Worm (Caenorhabditis elegans) whole organism, L2 larva: ENCODE results near the gene sdn-1.

Experiments used
- C34F6.9 ChIP-seq: fragments of 150-350 bp; optimal IDR thresholded peaks from 2 replicates; lab custom pipeline; 2014; ENCODE audit warnings: missing biosample characterization, missing genetic modification characterization
- F13H6.1 ChIP-seq: sonication (generic microtip); optimal IDR thresholded peaks from 2 replicates; lab custom pipeline; 2016; ENCODE audit warnings: missing genetic modification characterization, missing compliant biosample characterization
- R02D3.7 ChIP-seq: fragments of 150-350 bp; optimal IDR thresholded peaks from 2 replicates; lab custom pipeline; 2014; ENCODE audit warnings: missing biosample characterization, missing genetic modification characterization
- Y55F3AM.14 ChIP-seq: fragments of 200-800 bp; sonication (Bioruptor generic); optimal IDR thresholded peaks from 2 replicates; lab custom pipeline; 2018; ENCODE audit warnings: mild to moderate bottlenecking, missing genetic modification characterization, missing compliant biosample characterization
- ZK546.5 ChIP-seq: sonication (generic microtip); optimal IDR thresholded peaks from 2 replicates; lab custom pipeline; 2017; ENCODE audit warnings: missing biosample characterization, missing genetic modification characterization
- aly-2 ChIP-seq: fragments of 150-350 bp; optimal IDR thresholded peaks from 2 replicates; lab custom pipeline; 2014; ENCODE audit warnings: missing biosample characterization, missing genetic modification characterization
- ama-1 ChIP-seq: fragments of 150-350 bp; optimal IDR thresholded peaks from 2 replicates; lab custom pipeline; 2018; ENCODE audit warnings: inconsistent platforms
- blmp-1 ChIP-seq: sonication (generic microtip); optimal IDR thresholded peaks from 2 replicates; lab custom pipeline; 2017; ENCODE audit warnings: missing genetic modification characterization, mild to moderate bottlenecking, missing compliant biosample characterization, antibody characterized with exemption, moderate library complexity; ENCODE audit not compliant: insufficient read depth
- ceh-16 ChIP-seq: fragments of 150-350 bp; optimal IDR thresholded peaks from 2 replicates; lab custom pipeline; 2014; ENCODE audit warnings: missing biosample characterization, missing genetic modification characterization
- ceh-82 ChIP-seq: fragments of 150-350 bp; optimal IDR thresholded peaks from 2 replicates; lab custom pipeline; 2014; ENCODE audit warnings: missing biosample characterization, missing genetic modification characterization
- crh-2 ChIP-seq: sonication (generic microtip); optimal IDR thresholded peaks from 2 replicates; lab custom pipeline; 2017; ENCODE audit warnings: missing biosample characterization, missing genetic modification characterization
- dmd-4 ChIP-seq: sonication (generic microtip); optimal IDR thresholded peaks from 2 replicates; lab custom pipeline; 2017; ENCODE audit warnings: missing biosample characterization, missing genetic modification characterization
- egl-27 ChIP-seq: sonication (generic microtip); optimal IDR thresholded peaks from 3 replicates; lab custom pipeline; 2017; ENCODE audit warnings: missing biosample characterization, missing genetic modification reagents, missing genetic modification characterization
- elt-3 ChIP-seq: sonication (generic microtip); optimal IDR thresholded peaks from 2 replicates; lab custom pipeline; 2017; ENCODE audit warnings: missing biosample characterization, missing genetic modification characterization
- fos-1 ChIP-seq: fragments of 150-350 bp; optimal IDR thresholded peaks from 2 replicates; lab custom pipeline; 2014; ENCODE audit warnings: missing biosample characterization, missing genetic modification characterization
- gmeb-1 ChIP-seq: fragments of 150-350 bp; optimal IDR thresholded peaks from 2 replicates; lab custom pipeline; 2014; ENCODE audit warnings: missing biosample characterization, missing genetic modification characterization
- lin-11 ChIP-seq: fragments of 150-350 bp; sonication (generic microtip); optimal IDR thresholded peaks from 2 replicates; lab custom pipeline; 2014; ENCODE audit warnings: missing biosample characterization, missing genetic modification characterization, inconsistent platforms, mixed read lengths
- lin-13 ChIP-seq: fragments of 150-350 bp; optimal IDR thresholded peaks from 2 replicates; lab custom pipeline; 2014; ENCODE audit warnings: missing biosample characterization, missing genetic modification reagents, missing genetic modification characterization
- lin-39 ChIP-seq: fragments of 150-350 bp; optimal IDR thresholded peaks from 2 replicates; lab custom pipeline; 2014; ENCODE audit warnings: missing biosample characterization, missing genetic modification reagents, missing genetic modification characterization
- lsy-2 ChIP-seq, 2 experiments: fragments of 150-350 bp in 1 of 2; sonication (generic microtip) in 1 of 2; optimal IDR thresholded peaks; 2 replicates each; lab custom pipeline; 2014 to 2017; ENCODE audit warnings: missing biosample characterization in 2 of 2, missing genetic modification characterization in 2 of 2
- mab-5 ChIP-seq: fragments of 150-350 bp; optimal IDR thresholded peaks from 2 replicates; lab custom pipeline; 2014; ENCODE audit warnings: missing biosample characterization, missing genetic modification characterization
- mdl-1 ChIP-seq, 2 experiments: fragments of 150-350 bp in 1 of 2; sonication (generic microtip) in 1 of 2; optimal IDR thresholded peaks; 2 replicates each; lab custom pipeline; 2017; ENCODE audit warnings: missing biosample characterization in 2 of 2, missing genetic modification characterization in 2 of 2
- nhr-10 ChIP-seq: sonication (generic microtip); optimal IDR thresholded peaks from 2 replicates; lab custom pipeline; 2017; ENCODE audit warnings: missing biosample characterization, missing genetic modification characterization
- nhr-11 ChIP-seq: fragments of 150-350 bp; optimal IDR thresholded peaks from 2 replicates; lab custom pipeline; 2014; ENCODE audit warnings: missing biosample characterization, missing genetic modification characterization
- nhr-12 ChIP-seq: fragments of 150-350 bp; optimal IDR thresholded peaks from 2 replicates; lab custom pipeline; 2014; ENCODE audit warnings: missing biosample characterization, missing genetic modification characterization
- nhr-129 ChIP-seq: fragments of 150-350 bp; optimal IDR thresholded peaks from 2 replicates; lab custom pipeline; 2014; ENCODE audit warnings: missing biosample characterization, missing genetic modification characterization
- nhr-21 ChIP-seq: fragments of 150-350 bp; optimal IDR thresholded peaks from 2 replicates; lab custom pipeline; 2014; ENCODE audit warnings: missing biosample characterization, missing genetic modification characterization
- nhr-23 ChIP-seq: fragments of 150-350 bp; optimal IDR thresholded peaks from 2 replicates; lab custom pipeline; 2014; ENCODE audit warnings: missing biosample characterization, missing genetic modification reagents, missing genetic modification characterization
- nhr-237 ChIP-seq: fragments of 150-350 bp; optimal IDR thresholded peaks from 2 replicates; lab custom pipeline; 2014; ENCODE audit warnings: missing biosample characterization, missing genetic modification characterization
- nhr-25 ChIP-seq: fragments of 150-350 bp; sonication (generic microtip); optimal IDR thresholded peaks from 3 replicates; lab custom pipeline; 2014; ENCODE audit warnings: missing biosample characterization, missing genetic modification characterization
- nhr-6 ChIP-seq: fragments of 150-350 bp; optimal IDR thresholded peaks from 2 replicates; lab custom pipeline; 2014; ENCODE audit warnings: missing biosample characterization, missing genetic modification characterization
- nhr-77 ChIP-seq: fragments of 150-350 bp; optimal IDR thresholded peaks from 2 replicates; lab custom pipeline; 2014; ENCODE audit warnings: missing biosample characterization, missing genetic modification characterization
- peb-1 ChIP-seq: fragments of 150-350 bp; optimal IDR thresholded peaks from 2 replicates; lab custom pipeline; 2014; ENCODE audit warnings: missing biosample characterization, missing genetic modification characterization
- sem-4 ChIP-seq: fragments of 150-350 bp; optimal IDR thresholded peaks from 2 replicates; lab custom pipeline; 2014; ENCODE audit warnings: missing biosample characterization, missing genetic modification reagents, missing genetic modification characterization
- sma-3 ChIP-seq: sonication (generic microtip); optimal IDR thresholded peaks from 2 replicates; lab custom pipeline; 2016; ENCODE audit warnings: missing genetic modification reagents, missing genetic modification characterization, missing compliant biosample characterization
- sma-9 ChIP-seq, 2 experiments: fragments of 150-350 bp in 1 of 2; sonication (generic microtip) in 1 of 2; optimal IDR thresholded peaks; 2 replicates each; lab custom pipeline; 2014 to 2016; ENCODE audit warnings: missing genetic modification characterization in 2 of 2, mild to moderate bottlenecking in 1 of 2, missing biosample characterization in 1 of 2, missing compliant biosample characterization in 1 of 2, missing genetic modification reagents in 1 of 2, moderate library complexity in 1 of 2
- snpc-4 ChIP-seq: fragments of 150-350 bp; optimal IDR thresholded peaks from 2 replicates; lab custom pipeline; 2014; ENCODE audit warnings: missing biosample characterization, missing genetic modification characterization
- unc-55 ChIP-seq: fragments of 150-350 bp; sonication (generic microtip); optimal IDR thresholded peaks from 3 replicates; lab custom pipeline; 2014; ENCODE audit warnings: missing biosample characterization, missing genetic modification reagents, missing genetic modification characterization
- zag-1 ChIP-seq: fragments of 150-350 bp; optimal IDR thresholded peaks from 2 replicates; lab custom pipeline; 2014; ENCODE audit warnings: missing biosample characterization, missing genetic modification characterization
- ztf-1 ChIP-seq: fragments of 200-800 bp; sonication (Bioruptor generic); conservative IDR thresholded peaks from 2 replicates; pipeline ENCODE4 v1.3.6; 2022; ENCODE audit warnings: missing genetic modification characterization, missing compliant biosample characterization
- ztf-11 ChIP-seq: sonication (generic microtip); optimal IDR thresholded peaks from 2 replicates; lab custom pipeline; 2017; ENCODE audit warnings: missing biosample characterization, missing genetic modification characterization

The sdn-1 gene

DNA sequence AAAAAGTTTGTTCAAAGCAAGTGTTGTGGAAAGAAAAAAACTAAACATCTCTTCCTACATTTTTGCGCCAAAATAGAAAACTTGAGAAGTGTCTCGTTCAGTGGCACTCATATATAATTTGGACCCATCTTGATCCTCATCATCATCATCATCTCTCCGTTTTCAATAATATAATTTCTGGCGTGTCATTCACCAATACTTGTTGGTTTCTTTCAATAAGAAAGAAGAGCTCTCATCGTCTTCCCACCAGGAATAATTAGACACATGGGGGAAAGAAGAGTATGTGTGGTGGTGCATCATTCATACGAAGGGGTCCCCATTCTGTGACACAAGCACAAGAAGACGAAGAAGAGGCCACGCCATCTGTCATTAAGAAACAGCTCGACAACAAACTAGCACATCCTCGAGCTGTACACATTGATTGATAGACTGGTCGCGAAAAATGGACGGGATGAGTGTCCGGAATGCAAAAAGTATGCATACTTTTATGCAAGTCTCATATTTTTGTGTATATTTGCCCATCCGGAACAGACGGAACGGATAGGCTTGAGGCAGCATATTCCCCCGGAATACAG is 1.8 kb downstream of the sdn-1 start:
- TF ChIP-seq lin-13 (GFP tag; lab: Kevin White, UChicago) = no peak
- TF ChIP-seq nhr-21 = peak; percentile 0

DNA sequence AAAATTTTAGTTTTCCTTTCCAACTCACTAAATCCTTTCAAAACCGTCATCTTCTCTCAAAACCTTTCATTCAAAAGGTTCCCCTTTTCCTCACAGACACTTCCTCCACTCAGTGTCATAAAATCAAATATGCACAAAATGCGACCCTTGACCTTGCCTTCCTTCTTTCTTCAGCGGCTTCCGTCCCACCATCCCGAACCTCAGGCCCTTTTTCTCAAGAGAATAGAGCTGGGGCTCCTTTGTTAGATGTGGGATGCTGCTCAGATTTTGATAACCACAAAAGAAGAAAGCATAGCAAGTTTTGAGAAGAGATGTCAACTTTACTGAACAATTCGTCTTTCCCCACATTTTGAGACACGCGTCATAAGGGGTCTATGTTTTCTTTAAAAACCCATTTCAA is 2.4 kb downstream of the sdn-1 start:
- TF ChIP-seq gmeb-1 = no peak
- peak in 1 of 2 experiments; percentile 13 for TF ChIP-seq lsy-2 (tag; optimal IDR thresholded peaks at IDR 0.05; lab: Kevin White, UChicago)
- TF ChIP-seq, all 48 proteins: peak for 1

DNA sequence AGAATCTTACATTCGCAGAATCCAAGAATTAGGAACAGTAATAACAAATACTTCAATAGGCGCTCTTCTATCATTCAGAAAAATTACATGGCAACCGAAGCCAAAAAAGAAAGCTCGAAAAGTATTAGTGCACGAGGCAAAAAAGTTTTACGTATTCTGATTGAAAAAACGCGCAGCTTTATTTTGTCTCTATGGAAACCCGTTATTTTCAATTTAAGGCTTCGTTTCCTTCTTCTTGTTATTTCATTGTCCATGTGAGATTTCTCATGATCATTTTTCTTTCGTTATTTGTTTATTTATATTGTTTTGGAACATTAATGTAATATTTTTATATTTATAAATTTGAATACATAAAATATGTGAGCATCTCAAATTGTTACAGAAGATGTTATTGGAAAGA is 3.7 kb downstream of the sdn-1 start, which contains the start of gene F57C7.4:
F57C7.4 (minus strand) TSS at position 101 of the 400 bp plus-strand sequence.
- no peak for TF ChIP-seq ama-1 (lab: Kevin White, UChicago)
- no peak for TF ChIP-seq ztf-11 (tag; lab: Kevin White, UChicago)
- no peak for TF ChIP-seq lin-13 (GFP tag; lab: Kevin White, UChicago)
- no peak for TF ChIP-seq zag-1 (tag; lab: Kevin White, UChicago)
- no peak for TF ChIP-seq fos-1 (tag; lab: Kevin White, UChicago)
- TF ChIP-seq nhr-77 (tag; lab: Kevin White, UChicago) = no peak

DNA sequence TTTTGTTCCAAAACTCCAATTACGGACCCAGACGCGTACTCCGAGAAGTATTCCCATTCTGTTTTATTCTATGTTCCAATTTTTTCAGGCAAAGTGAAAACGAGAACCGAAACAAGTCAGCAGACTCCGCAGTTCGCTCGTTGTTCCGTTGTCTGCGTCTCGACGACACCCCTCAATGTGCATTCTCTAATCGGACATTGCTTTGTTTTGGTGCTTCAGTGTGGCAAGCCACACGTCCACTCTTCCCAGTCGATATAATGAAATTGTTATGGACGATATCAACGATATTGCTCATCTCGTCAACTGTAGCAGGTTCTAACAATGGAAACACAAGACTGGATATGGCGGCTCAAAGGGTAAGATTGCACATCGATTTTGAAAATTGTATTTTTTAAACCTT is 16.3 kb downstream of the sdn-1 start, which contains the start of gene nhx-5:
nhx-5 (plus strand) TSS at position 82 of the 400 bp plus-strand sequence.
- TF ChIP-seq ceh-16 (tag; lab: Kevin White, UChicago) (no peak), lin-13 (GFP tag; lab: Kevin White, UChicago) (no peak), ZK546.5 (tag; lab: Kevin White, UChicago) (no peak), nhr-12 (no peak), mab-5 (tag; lab: Kevin White, UChicago) (no peak), mdl-1 (tag; optimal IDR thresholded peaks at IDR 0.05; lab: Kevin White, UChicago) (no peak), crh-2 (no peak), ceh-82 (tag; lab: Kevin White, UChicago) (no peak), nhr-21 (no peak), Y55F3AM.14 (GFP tag; lab: Kevin White, UChicago) (no peak), sma-3 (GFP tag; lab: Kevin White, UChicago) (no peak), C34F6.9 (tag; lab: Kevin White, UChicago) (no peak), lsy-2 (tag; optimal IDR thresholded peaks at IDR 0.05; lab: Kevin White, UChicago) (no peak), sma-9 (GFP tag; optimal IDR thresholded peaks at IDR 0.05; lab: Kevin White, UChicago) (no peak), sma-9 (tag; optimal IDR thresholded peaks at IDR 0.05; lab: Kevin White, UChicago) (no peak), ztf-1 (GFP tag; lab: Robert Waterston, UW) (no peak), nhr-25 (tag; lab: Kevin White, UChicago) (no peak), nhr-23 (tag; lab: Kevin White, UChicago) (no peak)

DNA sequence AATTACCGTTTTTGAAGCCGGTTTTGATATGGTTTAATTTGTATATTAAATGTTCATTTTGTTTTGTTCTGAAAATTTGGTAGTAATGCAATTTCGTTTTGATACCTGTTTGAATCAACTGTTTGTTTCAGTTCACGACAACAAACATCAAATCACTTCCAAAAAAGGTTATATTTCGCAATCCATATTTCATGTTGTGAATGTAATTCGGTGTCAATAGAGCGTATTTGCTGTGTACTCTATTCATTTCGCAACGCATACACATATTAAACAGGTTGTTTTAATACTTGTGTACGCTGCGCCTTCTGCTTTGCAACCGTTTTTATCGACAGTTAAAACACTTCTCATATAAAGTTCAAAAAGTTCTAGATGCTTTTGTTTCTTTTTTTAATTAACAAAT is 16.7 kb downstream of the sdn-1 start:
- no peak for TF ChIP-seq ZK546.5 (tag; lab: Kevin White, UChicago)
- TF ChIP-seq sem-4 (tag; lab: Kevin White, UChicago) = peak; percentile 25
- no peak for TF ChIP-seq nhr-11 (tag; lab: Kevin White, UChicago)
- TF ChIP-seq nhr-237 = no peak
- no peak for TF ChIP-seq mdl-1 (tag; optimal IDR thresholded peaks at IDR 0.05; lab: Kevin White, UChicago)
- peak; percentile 38 for TF ChIP-seq nhr-21
- peak; percentile 37 to 62 for TF ChIP-seq lsy-2 (tag; optimal IDR thresholded peaks at IDR 0.05; lab: Kevin White, UChicago)
- no peak for TF ChIP-seq lin-39 (tag; lab: Kevin White, UChicago)
- TF ChIP-seq elt-3 (tag; lab: Kevin White, UChicago) = no peak
- TF ChIP-seq R02D3.7 (tag; lab: Kevin White, UChicago) = no peak
- TF ChIP-seq ztf-1 (GFP tag; lab: Robert Waterston, UW) = no peak
- no peak for TF ChIP-seq nhr-12
- TF ChIP-seq nhr-129 (tag; lab: Kevin White, UChicago) = peak; percentile 89
- peak; percentile 78 for TF ChIP-seq sma-9 (GFP tag; optimal IDR thresholded peaks at IDR 0.05; lab: Kevin White, UChicago)
- no peak for TF ChIP-seq sma-9 (tag; optimal IDR thresholded peaks at IDR 0.05; lab: Kevin White, UChicago)
- TF ChIP-seq snpc-4 = peak; percentile 9
- peak; percentile 29 for TF ChIP-seq ceh-82 (tag; lab: Kevin White, UChicago)
- TF ChIP-seq egl-27 (tag; lab: Kevin White, UChicago) = no peak
- no peak for TF ChIP-seq F13H6.1 (tag; lab: Kevin White, UChicago)
- TF ChIP-seq zag-1 (tag; lab: Kevin White, UChicago) = peak; percentile 21
- TF ChIP-seq ceh-16 (tag; lab: Kevin White, UChicago) = no peak
- TF ChIP-seq blmp-1 (tag; lab: Kevin White, UChicago) = peak; percentile 38
- no peak for TF ChIP-seq lin-11 (tag; lab: Kevin White, UChicago)
- peak; percentile 16 for TF ChIP-seq lin-13 (GFP tag; lab: Kevin White, UChicago)
- peak; percentile 93 for TF ChIP-seq unc-55
- peak; percentile 22 for TF ChIP-seq gmeb-1
- peak; percentile 82 for TF ChIP-seq nhr-25 (tag; lab: Kevin White, UChicago)
- no peak for TF ChIP-seq aly-2 (tag; lab: Kevin White, UChicago)
- no peak for TF ChIP-seq nhr-77 (tag; lab: Kevin White, UChicago)
- peak; percentile 77 for TF ChIP-seq crh-2
- no peak for TF ChIP-seq dmd-4 (tag; lab: Kevin White, UChicago)
- TF ChIP-seq ztf-11 (tag; lab: Kevin White, UChicago) = no peak
- peak; percentile 54 for TF ChIP-seq sma-3 (GFP tag; lab: Kevin White, UChicago)
- no peak for TF ChIP-seq nhr-23 (tag; lab: Kevin White, UChicago)
- peak; percentile 54 for TF ChIP-seq nhr-6 (tag; lab: Kevin White, UChicago)
- no peak for TF ChIP-seq peb-1 (tag; lab: Kevin White, UChicago)
- no peak for TF ChIP-seq nhr-10 (tag; lab: Kevin White, UChicago)
